Worm (Caenorhabditis elegans) whole organism, L1 larva: ENCODE measurements around the gene gldi-3.

Source experiments
- C04F5.9 ChIP-seq: sonication (generic microtip); optimal IDR thresholded peaks from 2 replicates; lab custom pipeline; 2016; ENCODE audit warnings: missing genetic modification characterization, missing compliant biosample characterization
- C16A3.4 ChIP-seq: fragments of 150-350 bp; optimal IDR thresholded peaks from 2 replicates; lab custom pipeline; 2014; ENCODE audit warnings: missing biosample characterization, missing genetic modification characterization
- aha-1 ChIP-seq: fragments of 150-350 bp; optimal IDR thresholded peaks from 2 replicates; lab custom pipeline; 2014; ENCODE audit warnings: missing biosample characterization, missing genetic modification characterization
- alr-1 ChIP-seq: fragments of 200-800 bp; sonication (Bioruptor generic); optimal IDR thresholded peaks from 2 replicates; lab custom pipeline; 2018; ENCODE audit warnings: borderline replicate concordance, mild to moderate bottlenecking, missing genetic modification characterization, missing compliant biosample characterization
- aly-2 ChIP-seq: fragments of 150-350 bp; optimal IDR thresholded peaks from 2 replicates; lab custom pipeline; 2014; ENCODE audit warnings: missing biosample characterization, missing genetic modification characterization
- ceh-63 ChIP-seq: fragments of 200-800 bp; sonication (Bioruptor generic); optimal IDR thresholded peaks from 2 replicates; lab custom pipeline; 2018; ENCODE audit warnings: mild to moderate bottlenecking, missing genetic modification characterization, missing compliant biosample characterization
- ceh-8 ChIP-seq: fragments of 200-800 bp; sonication (Bioruptor generic); optimal IDR thresholded peaks from 2 replicates; lab custom pipeline; 2018; ENCODE audit warnings: mild to moderate bottlenecking, missing genetic modification characterization, moderate library complexity, missing compliant biosample characterization
- ceh-88 ChIP-seq: fragments of 200-800 bp; sonication (Bioruptor generic); IDR thresholded peaks from 2 replicates; pipeline ENCODE4 v1.3.6; 2022; ENCODE audit warnings: missing genetic modification characterization, missing compliant biosample characterization
- ceh-90 ChIP-seq: sonication (generic microtip); optimal IDR thresholded peaks from 2 replicates; lab custom pipeline; 2016; ENCODE audit warnings: missing genetic modification characterization, missing compliant biosample characterization
- dpl-1 ChIP-seq, 3 experiments: fragments of 150-350 bp in 2 of 3; sonication (generic microtip) in 1 of 3; optimal IDR thresholded peaks; 2 replicates each; lab custom pipeline; 2014 to 2017; ENCODE audit warnings: missing biosample characterization in 3 of 3, missing genetic modification characterization in 3 of 3, missing genetic modification reagents in 3 of 3
- efl-1 ChIP-seq, 4 experiments: fragments of 150-350 bp; optimal IDR thresholded peaks in 3 of 4; peaks in 1 of 4; 1 replicate in 1 of 4; 2 replicates in 3 of 4; lab custom pipeline; 2014; ENCODE audit warnings: missing biosample characterization in 2 of 4, missing genetic modification characterization in 2 of 4, missing genetic modification reagents in 2 of 4
- elt-3 ChIP-seq, 6 experiments: fragments of 150-350 bp in 1 of 6; sonication (generic microtip); optimal IDR thresholded peaks; 2 replicates each; lab custom pipeline; 2017 to 2018; ENCODE audit warnings: missing biosample characterization in 6 of 6, missing genetic modification characterization in 6 of 6, inconsistent platforms in 1 of 6
- fos-1 ChIP-seq: fragments of 150-350 bp; optimal IDR thresholded peaks from 2 replicates; lab custom pipeline; 2014; ENCODE audit warnings: missing biosample characterization, missing genetic modification characterization
- hpl-2 ChIP-seq: fragments of 150-350 bp; optimal IDR thresholded peaks from 2 replicates; lab custom pipeline; 2014; ENCODE audit warnings: missing biosample characterization, missing genetic modification reagents, missing genetic modification characterization
- jun-1 ChIP-seq: fragments of 150-350 bp; optimal IDR thresholded peaks from 2 replicates; lab custom pipeline; 2014; ENCODE audit warnings: missing biosample characterization, missing genetic modification reagents, missing genetic modification characterization
- lin-14 ChIP-seq: fragments of 200-800 bp; sonication (Bioruptor generic); optimal IDR thresholded peaks from 2 replicates; lab custom pipeline; 2018; ENCODE audit warnings: mild to moderate bottlenecking, missing genetic modification characterization, moderate library complexity, missing compliant biosample characterization
- lin-35 ChIP-seq, 2 experiments: fragments of 150-350 bp; optimal IDR thresholded peaks; 2 replicates each; lab custom pipeline; 2014; ENCODE audit warnings: missing biosample characterization in 2 of 2, missing genetic modification characterization in 2 of 2, missing genetic modification reagents in 2 of 2
- lin-39 ChIP-seq: fragments of 150-350 bp; optimal IDR thresholded peaks from 2 replicates; lab custom pipeline; 2014; ENCODE audit warnings: missing biosample characterization, missing genetic modification reagents, missing genetic modification characterization
- lir-3 ChIP-seq: sonication (generic microtip); optimal IDR thresholded peaks from 2 replicates; lab custom pipeline; 2016; ENCODE audit warnings: mild to moderate bottlenecking, missing genetic modification characterization, moderate library complexity, missing compliant biosample characterization; ENCODE audit not compliant: poor library complexity
- lsy-2 ChIP-seq, 2 experiments: fragments of 150-350 bp; optimal IDR thresholded peaks; 2 replicates each; lab custom pipeline; 2014; ENCODE audit warnings: missing biosample characterization in 2 of 2, missing genetic modification characterization in 2 of 2
- mab-9 ChIP-seq: fragments of 200-800 bp; sonication (Bioruptor generic); IDR thresholded peaks from 2 replicates; pipeline ENCODE4 v1.3.6; 2022; ENCODE audit warnings: missing genetic modification reagents, missing genetic modification characterization, missing compliant biosample characterization
- mdl-1 ChIP-seq, 2 experiments: fragments of 150-350 bp; optimal IDR thresholded peaks; 2 replicates each; lab custom pipeline; 2014 to 2017; ENCODE audit warnings: missing biosample characterization in 2 of 2, missing genetic modification characterization in 2 of 2, inconsistent platforms in 1 of 2
- mep-1 ChIP-seq: fragments of 150-350 bp; optimal IDR thresholded peaks from 2 replicates; lab custom pipeline; 2014; ENCODE audit warnings: missing biosample characterization, missing genetic modification characterization
- nhr-11 ChIP-seq: fragments of 150-350 bp; optimal IDR thresholded peaks from 2 replicates; lab custom pipeline; 2014; ENCODE audit warnings: missing biosample characterization, missing genetic modification characterization
- nhr-19 ChIP-seq: fragments of 200-800 bp; sonication (Bioruptor generic); conservative IDR thresholded peaks from 2 replicates; pipeline ENCODE4 v1.3.6; 2022; ENCODE audit warnings: missing genetic modification characterization, missing compliant biosample characterization
- nhr-28 ChIP-seq: fragments of 150-350 bp; optimal IDR thresholded peaks from 2 replicates; lab custom pipeline; 2014; ENCODE audit warnings: missing biosample characterization, missing genetic modification characterization
- nhr-71 ChIP-seq: sonication (generic microtip); optimal IDR thresholded peaks from 2 replicates; lab custom pipeline; 2016; ENCODE audit warnings: mild to moderate bottlenecking, missing genetic modification characterization, moderate library complexity, missing compliant biosample characterization
- nhr-76 ChIP-seq: sonication (generic microtip); optimal IDR thresholded peaks from 2 replicates; lab custom pipeline; 2017; ENCODE audit warnings: missing biosample characterization, missing genetic modification characterization
- nhr-77 ChIP-seq: fragments of 150-350 bp; optimal IDR thresholded peaks from 2 replicates; lab custom pipeline; 2014; ENCODE audit warnings: missing biosample characterization, missing genetic modification characterization
- nhr-84 ChIP-seq: sonication (generic microtip); optimal IDR thresholded peaks from 2 replicates; lab custom pipeline; 2017; ENCODE audit warnings: missing biosample characterization, missing genetic modification characterization
- nhr-85 ChIP-seq: sonication (generic microtip); peaks from one replicate; lab custom pipeline; 2016; ENCODE audit warnings: missing genetic modification characterization, inconsistent platforms, missing compliant biosample characterization
- rnt-1 ChIP-seq: sonication (generic microtip); optimal IDR thresholded peaks from 2 replicates; lab custom pipeline; 2016; ENCODE audit warnings: mild to moderate bottlenecking, missing genetic modification characterization, moderate library complexity, missing compliant biosample characterization
- sptf-1 ChIP-seq: fragments of 150-350 bp; optimal IDR thresholded peaks from 2 replicates; lab custom pipeline; 2014; ENCODE audit warnings: missing biosample characterization, missing genetic modification characterization
- tlp-1 ChIP-seq: fragments of 150-350 bp; optimal IDR thresholded peaks from 2 replicates; lab custom pipeline; 2014; ENCODE audit warnings: missing biosample characterization, missing genetic modification characterization
- unc-86 ChIP-seq: sonication (generic microtip); optimal IDR thresholded peaks from 2 replicates; lab custom pipeline; 2016; ENCODE audit warnings: missing genetic modification characterization, missing compliant biosample characterization
- xbp-1 ChIP-seq: sonication (generic microtip); optimal IDR thresholded peaks from 2 replicates; lab custom pipeline; 2016; ENCODE audit warnings: missing genetic modification characterization, missing compliant biosample characterization
- zag-1 ChIP-seq: fragments of 150-350 bp; optimal IDR thresholded peaks from 2 replicates; lab custom pipeline; 2014; ENCODE audit warnings: missing biosample characterization, missing genetic modification characterization
- zip-4 ChIP-seq: fragments of 200-800 bp; sonication (Bioruptor generic); optimal IDR thresholded peaks from 2 replicates; lab custom pipeline; 2018; ENCODE audit warnings: mild to moderate bottlenecking, missing genetic modification characterization, moderate library complexity, missing compliant biosample characterization

gldi-3 gene

DNA sequence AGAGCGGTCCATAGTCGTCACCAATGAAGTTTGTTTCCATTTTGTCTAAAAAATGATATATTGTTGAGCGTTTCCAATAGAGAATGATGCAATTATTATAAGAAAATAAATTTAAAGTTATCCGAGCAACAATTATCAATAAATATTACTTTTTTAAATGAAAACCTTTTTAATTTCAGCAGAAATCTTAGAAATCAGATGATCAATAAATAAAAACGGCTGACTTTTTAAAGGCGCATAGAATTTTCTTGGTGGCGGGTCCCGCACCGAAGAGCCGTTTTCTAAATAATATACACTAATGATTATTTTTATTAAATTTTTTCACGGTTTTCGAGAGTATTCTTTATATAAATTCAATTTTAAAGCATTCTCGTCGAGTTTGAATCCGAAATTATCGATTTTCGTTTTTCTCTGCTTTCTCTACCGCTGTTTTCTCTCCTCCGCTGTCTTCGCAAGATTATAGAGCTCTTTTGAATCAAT, 43.0 kb upstream of the gldi-3 start, which contains the start of gene rab-39 (continued):
- TF ChIP-seq efl-1 (optimal IDR thresholded peaks at IDR 0.05; lab: Kevin White, UChicago) (peak; percentile 15 to 30), efl-1 (GFP tag; optimal IDR thresholded peaks at IDR 0.05 in 1 of 2; lab: Kevin White, UChicago) (peak; percentile 40 to 83), mab-9 (GFP tag; lab: Robert Waterston, UW) (no peak), dpl-1 (GFP tag; optimal IDR thresholded peaks at IDR 0.05; lab: Kevin White, UChicago) (peak; percentile 22 to 53 (median 31)), ceh-63 (GFP tag; lab: Kevin White, UChicago) (no peak), zip-4 (no peak), nhr-85 (no peak), hpl-2 (GFP tag; lab: Kevin White, UChicago) (no peak), lin-39 (tag; lab: Kevin White, UChicago) (no peak), nhr-19 (no peak), jun-1 (tag; lab: Kevin White, UChicago) (no peak), xbp-1 (no peak), nhr-11 (tag; lab: Kevin White, UChicago) (no peak), fos-1 (no peak), sptf-1 (tag; lab: Kevin White, UChicago) (no peak), nhr-76 (tag; lab: Kevin White, UChicago) (no peak), lir-3 (tag; lab: Kevin White, UChicago) (no peak)

DNA sequence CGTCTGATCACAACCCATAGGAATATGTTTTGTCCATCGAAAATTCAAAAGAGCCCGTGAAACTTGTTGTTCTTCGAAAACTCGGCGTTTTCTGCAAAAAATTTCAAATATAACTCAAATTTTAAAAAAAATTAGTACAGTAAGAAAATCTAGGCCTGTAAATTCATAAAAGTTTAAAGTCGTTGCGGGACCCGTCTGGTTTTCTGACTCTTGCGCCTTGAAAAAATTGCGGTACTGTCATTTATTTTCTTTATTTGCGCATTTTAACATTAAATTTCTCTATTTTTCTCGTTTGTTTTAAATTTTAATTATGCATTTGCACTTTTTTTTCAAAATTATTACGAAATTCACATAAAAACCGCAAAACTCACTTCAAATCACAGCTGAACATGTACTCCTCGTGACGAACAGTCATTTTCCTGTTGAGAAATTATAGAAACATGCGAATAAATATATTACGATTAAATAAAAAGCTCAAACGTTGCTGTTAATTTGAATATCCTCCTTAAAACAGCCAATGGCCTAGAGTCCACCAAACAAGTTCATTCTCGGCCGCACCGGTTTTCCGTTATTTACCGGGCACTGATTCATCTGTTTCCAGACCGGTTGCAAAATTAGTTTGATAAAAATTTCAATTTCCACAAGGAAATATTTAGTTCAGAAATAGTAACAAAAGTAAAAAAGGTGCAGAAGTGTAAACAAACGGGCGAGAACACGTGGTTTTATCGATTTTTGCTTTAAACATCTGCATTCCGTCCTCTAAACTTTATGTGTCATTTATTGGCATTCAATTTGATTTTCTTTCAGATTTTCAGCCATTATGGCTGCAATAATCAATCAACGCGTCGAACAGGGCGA, 39.4 kb upstream of the gldi-3 start, which contains the start of the genes csa-1 and wdfy-2:
TSS of gene csa-1 (minus strand) at position 669 of the 858 bp plus-strand sequence.
TSS of gene wdfy-2 (plus strand) at position 808 of the 858 bp plus-strand sequence.
- TF ChIP-seq mdl-1 (tag; optimal IDR thresholded peaks at IDR 0.05; lab: Kevin White, UChicago), result no peak
- TF ChIP-seq aha-1, result no peak
- peak; percentile 15 for TF ChIP-seq rnt-1 (tag; lab: Kevin White, UChicago)
- peak in 1 of 2 experiments; percentile 7 for TF ChIP-seq lsy-2 (tag; optimal IDR thresholded peaks at IDR 0.05; lab: Kevin White, UChicago)
- peak; percentile 74 for TF ChIP-seq nhr-85
- peak; percentile 32 to 79 for TF ChIP-seq lin-35 (GFP tag; optimal IDR thresholded peaks at IDR 0.05; lab: Kevin White, UChicago)
- peak in 1 of 2 experiments; percentile 67 for TF ChIP-seq efl-1 (optimal IDR thresholded peaks at IDR 0.05; lab: Kevin White, UChicago)
- peak; percentile 72 to 97 for TF ChIP-seq efl-1 (GFP tag; optimal IDR thresholded peaks at IDR 0.05 in 1 of 2; lab: Kevin White, UChicago)
- peak; percentile 38 for TF ChIP-seq mep-1
- TF ChIP-seq ceh-88 (GFP tag; lab: Robert Waterston, UW), result no peak
- peak; percentile 5 for TF ChIP-seq lin-14 (GFP tag; lab: Kevin White, UChicago)
- TF ChIP-seq dpl-1 (GFP tag; optimal IDR thresholded peaks at IDR 0.05; lab: Kevin White, UChicago), result peak; percentile 12 to 75 (median 63)
- no peak for TF ChIP-seq C16A3.4 (tag; lab: Kevin White, UChicago)
- no peak for TF ChIP-seq nhr-77 (tag; lab: Kevin White, UChicago)

DNA sequence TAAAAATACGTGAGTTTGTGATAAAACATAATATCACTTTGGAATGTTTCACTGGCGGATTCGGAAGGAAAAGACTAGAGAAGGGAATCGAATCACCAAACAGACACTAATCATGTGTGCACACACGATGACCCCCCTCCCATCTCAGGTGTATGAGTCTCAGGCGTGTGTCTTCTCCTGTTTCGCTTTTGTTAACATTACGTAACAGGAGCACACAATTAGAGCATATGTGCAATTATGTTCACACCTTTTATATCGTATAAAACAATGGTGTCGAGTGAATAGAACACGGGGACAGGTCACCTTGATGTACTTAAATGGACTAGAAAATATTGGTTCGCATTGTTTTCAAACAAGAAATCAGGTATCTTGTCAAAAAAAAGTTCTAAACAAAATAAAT, 36.9 kb upstream of the gldi-3 start:
- TF ChIP-seq dpl-1 (GFP tag; optimal IDR thresholded peaks at IDR 0.05; lab: Kevin White, UChicago), result no peak
- TF ChIP-seq nhr-71, result no peak
- no peak for TF ChIP-seq unc-86 (tag; lab: Kevin White, UChicago)
- no peak for TF ChIP-seq nhr-84 (tag; lab: Kevin White, UChicago)
- no peak for TF ChIP-seq aly-2 (tag; lab: Kevin White, UChicago)
- TF ChIP-seq zag-1 (tag; lab: Kevin White, UChicago), result no peak
- TF ChIP-seq tlp-1 (tag; lab: Kevin White, UChicago), result no peak
- no peak for TF ChIP-seq elt-3 (tag; optimal IDR thresholded peaks at IDR 0.05; lab: Kevin White, UChicago)
- TF ChIP-seq C04F5.9 (tag; lab: Kevin White, UChicago), result no peak
- no peak for TF ChIP-seq nhr-11 (tag; lab: Kevin White, UChicago)
- no peak for TF ChIP-seq ceh-90
- no peak for TF ChIP-seq nhr-28 (tag; lab: Kevin White, UChicago)
- TF ChIP-seq alr-1 (tag; lab: Kevin White, UChicago), result no peak
- no peak for TF ChIP-seq mab-9 (GFP tag; lab: Robert Waterston, UW)
- TF ChIP-seq ceh-8 (GFP tag; lab: Kevin White, UChicago), result no peak
- no peak for TF ChIP-seq nhr-19
- TF ChIP-seq jun-1 (tag; lab: Kevin White, UChicago), result no peak
